Worm (Caenorhabditis elegans): Measurements from ENCODE around the gene czw-1.
"Not testable (repeated sequence)": the region's sequence is repeated elsewhere in the genome, so short reads cannot be mapped to it uniquely, and the experiment has no call there.

The czw-1 gene

DNA sequence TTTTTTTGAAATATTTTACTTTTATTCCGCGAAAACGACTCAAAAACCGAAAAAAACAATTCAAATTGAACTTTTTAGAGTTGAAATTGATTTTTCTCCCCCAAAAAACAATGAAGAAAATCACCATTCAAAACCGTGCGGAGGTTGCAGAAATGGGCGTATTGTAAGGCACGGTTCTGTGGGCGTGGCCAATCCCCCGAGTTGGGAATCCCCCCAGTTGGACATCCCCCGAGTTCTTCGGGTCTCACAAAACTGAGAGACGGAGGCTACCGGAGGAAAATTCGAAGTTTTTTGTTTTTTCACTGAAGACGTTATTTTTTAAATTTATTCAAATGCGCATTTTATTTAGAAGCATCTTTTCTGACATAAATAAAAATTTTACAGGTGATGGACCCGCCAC lies 1.7 kb upstream of the czw-1 start, which contains the start of gene mcm-3AP (continued):
- TF ChIP-seq arid-1 (GFP tag; conservative IDR thresholded peaks at IDR 0.05) (0 out of 2 replicates have a peak, but pooled peaks have one; percentile 15), ceh-44 (GFP tag; IDR thresholded peaks at IDR 0.05) (peak; percentile 49; the same call in 1 of the 2 replicates)

DNA sequence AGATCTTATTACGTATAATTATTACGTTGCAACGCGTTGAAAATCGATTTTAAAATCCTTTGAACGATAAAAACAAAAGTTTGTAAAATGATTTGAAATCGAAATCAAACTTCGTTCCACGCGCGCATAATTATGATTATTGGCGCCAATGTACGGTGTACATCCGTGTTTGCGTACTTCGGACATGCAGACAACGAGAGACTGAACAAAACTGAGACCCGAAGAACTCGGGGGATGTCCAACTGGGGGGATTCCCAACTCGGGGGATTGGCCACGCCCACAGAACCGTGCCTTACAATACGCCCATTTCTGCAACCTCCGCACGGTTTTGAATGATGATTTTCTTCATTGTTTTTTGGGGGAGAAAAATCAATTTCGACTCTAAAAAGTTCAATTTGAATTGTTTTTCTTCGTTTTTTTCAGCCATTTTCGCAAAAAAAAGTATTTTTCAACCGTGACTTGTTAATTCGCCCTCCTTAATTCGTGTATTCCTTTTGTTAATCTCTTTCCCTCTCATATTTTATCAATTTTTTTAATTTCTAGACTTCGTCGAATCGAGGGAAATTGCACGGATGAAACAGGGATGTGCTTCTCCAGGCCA lies 374 bp upstream of the czw-1 start, which contains the start of gene F20D12.12:
Gene F20D12.12, plus strand, starts transcription at position 542 of the 601 bp plus-strand sequence.
- TF ChIP-seq lin-1 (GFP tag; IDR thresholded peaks at IDR 0.05): peak; percentile 85
- TF ChIP-seq F37D6.2 (tag; optimal IDR thresholded peaks at IDR 0.05): peak; percentile 27
- TF ChIP-seq nhr-42 (GFP tag; IDR thresholded peaks at IDR 0.05): peak; percentile 83; the same call in 1 of the 2 replicates
- TF ChIP-seq D1046.2 (GFP tag; IDR thresholded peaks at IDR 0.05): peak; percentile 80; the same call in 1 of the 2 replicates
- 0 out of 2 replicates have a peak, but pooled peaks have one; percentile 62 for TF ChIP-seq saeg-2 (GFP tag; IDR thresholded peaks at IDR 0.05)
- peak; percentile 68 for TF ChIP-seq nhr-6 (tag; optimal IDR thresholded peaks at IDR 0.05)
- TF ChIP-seq Y48G9A.11 (GFP tag; IDR thresholded peaks at IDR 0.05): peak; percentile 83
- peak; percentile 71; the same call in 1 of the 2 replicates for TF ChIP-seq dmd-9 (GFP tag; IDR thresholded peaks at IDR 0.05)
- TF ChIP-seq vab-7 (GFP tag; IDR thresholded peaks at IDR 0.05): peak; percentile 96
- peak; percentile 29 for TF ChIP-seq spr-1 (tag; optimal IDR thresholded peaks at IDR 0.05)
- peak; percentile 70 to 96 for TF ChIP-seq lsy-2 (tag; optimal IDR thresholded peaks at IDR 0.05)
- TF ChIP-seq ceh-44 (GFP tag; IDR thresholded peaks at IDR 0.05): peak; percentile 96
- not testable (repeated sequence) for TF ChIP-seq daf-16 (GFP tag; optimal IDR thresholded peaks at IDR 0.05); unc-62 (tag; optimal IDR thresholded peaks at IDR 0.05)
- TF ChIP-seq daf-16 (tag; optimal IDR thresholded peaks at IDR 0.05): peak; percentile 13
- peak; percentile 73 for TF ChIP-seq dpl-1 (GFP tag; optimal IDR thresholded peaks at IDR 0.05)
- TF ChIP-seq unc-130 (GFP tag; optimal IDR thresholded peaks at IDR 0.05): peak; percentile 83
- TF ChIP-seq duxl-1 (tag; optimal IDR thresholded peaks at IDR 0.05; ENCODE audit: poor library complexity): peak; percentile 5
- peak in 1 of 2 experiments; percentile 49 for TF ChIP-seq hif-1 (tag; optimal IDR thresholded peaks at IDR 0.05)
- TF ChIP-seq tra-1 (GFP tag; IDR thresholded peaks at IDR 0.05): peak; percentile 87; the same call in 1 of the 2 replicates
- peak; percentile 79 for TF ChIP-seq T20F7.1 (GFP tag; optimal IDR thresholded peaks at IDR 0.05)
- peak; percentile 80 for TF ChIP-seq zfp-3 (GFP tag; conservative IDR thresholded peaks at IDR 0.05)
- peak; percentile 4 for TF ChIP-seq nhr-28 (tag; optimal IDR thresholded peaks at IDR 0.05)
- TF ChIP-seq ceh-20 (GFP tag; IDR thresholded peaks at IDR 0.05): peak; percentile 90
- TF ChIP-seq snpc-1.2 (GFP tag; IDR thresholded peaks at IDR 0.05): peak; percentile 85
- peak; percentile 68 for TF ChIP-seq hlh-11 (tag; optimal IDR thresholded peaks at IDR 0.05)
- peak in 1 of 2 experiments; percentile 64 for TF ChIP-seq mdl-1 (tag; optimal IDR thresholded peaks at IDR 0.05)
- peak; percentile 87 for TF ChIP-seq ctbp-1 (GFP tag; IDR thresholded peaks at IDR 0.05)
- peak; percentile 95 for TF ChIP-seq aha-1 (tag)
- peak; percentile 85 for TF ChIP-seq ZK337.2 (GFP tag; IDR thresholded peaks at IDR 0.05)
- TF ChIP-seq arid-1 (GFP tag; conservative IDR thresholded peaks at IDR 0.05): peak; percentile 87
- peak; percentile 32 for TF ChIP-seq lin-13 (GFP tag; optimal IDR thresholded peaks at IDR 0.05)
- TF ChIP-seq F49E8.2 (tag; optimal IDR thresholded peaks at IDR 0.05; ENCODE audit: borderline replicate concordance): peak; percentile 52
- TF ChIP-seq hmg-1.1 (GFP tag; IDR thresholded peaks at IDR 0.05): peak; percentile 94
- TF ChIP-seq Y75B8A.6 (GFP tag; IDR thresholded peaks at IDR 0.05): 0 out of 2 replicates have a peak, but pooled peaks have one; percentile 39
- TF ChIP-seq mep-1 (tag; optimal IDR thresholded peaks at IDR 0.05): peak; percentile 45
- peak; percentile 91 for TF ChIP-seq lin-38 (GFP tag; IDR thresholded peaks at IDR 0.05)
- peak in 1 of 2 experiments; percentile 68; a peak in 1 of 4 replicates for TF ChIP-seq madf-5 (GFP tag; IDR thresholded peaks at IDR 0.05)
- peak; percentile 50; the same call in 1 of the 2 replicates for TF ChIP-seq lim-7 (GFP tag; IDR thresholded peaks at IDR 0.05)
- TF ChIP-seq dve-1 (tag; optimal IDR thresholded peaks at IDR 0.05; ENCODE audit: insufficient read depth): peak; percentile 54
- peak; percentile 91 for TF ChIP-seq mes-2 (tag; optimal IDR thresholded peaks at IDR 0.05; ENCODE audit: poor library complexity, severe bottlenecking)
- peak; percentile 30 for TF ChIP-seq mxl-3 (GFP tag; optimal IDR thresholded peaks at IDR 0.05)
- TF ChIP-seq T26A8.4 (GFP tag; IDR thresholded peaks at IDR 0.05): peak; percentile 81
- TF ChIP-seq rbr-2 (tag; optimal IDR thresholded peaks at IDR 0.05): peak; percentile 74
- TF ChIP-seq unc-62 (GFP tag; optimal IDR thresholded peaks at IDR 0.05 in 1 of 2): peak in 1 of 2 experiments; percentile 45
- TF ChIP-seq dmd-6 (GFP tag; IDR thresholded peaks at IDR 0.05): peak; percentile 85

Measured in whole organism, L4 larva.